Fruit fly (Drosophila melanogaster): ENCODE data around the gene Smg6.

The Smg6 gene

DNA sequence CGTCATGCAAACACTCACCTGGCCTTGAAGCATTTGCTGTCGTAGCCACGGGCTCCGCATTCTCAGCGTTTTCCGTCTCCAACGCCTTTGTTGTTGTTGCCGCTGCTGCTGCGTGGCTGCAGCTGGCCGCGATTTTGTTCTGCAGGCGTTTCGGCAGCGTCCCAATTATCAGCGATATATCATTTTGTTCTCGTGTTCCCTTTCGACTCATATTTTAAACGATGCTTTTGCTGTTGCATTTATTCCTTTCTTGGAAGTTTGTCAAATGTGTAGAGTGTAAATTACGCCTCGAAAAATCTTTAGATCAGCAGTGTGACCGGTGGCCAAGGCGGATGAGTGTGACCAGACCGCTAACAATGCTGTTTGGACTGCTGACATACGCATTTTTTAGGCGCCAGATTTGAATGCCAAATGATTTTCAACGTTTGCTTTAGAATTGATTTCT lies at the start of gene Smg6:
TSS of gene Smg6 (minus strand) at position 324 of the 445 bp plus-strand sequence.
- TF ChIP-seq CG7745 (tag; optimal IDR thresholded peaks at IDR 0.05) (no peak), CG4617 (GFP tag; optimal IDR thresholded peaks at IDR 0.05; ENCODE audit: borderline replicate concordance) (peak; percentile 91), Awh (GFP tag; IDR thresholded peaks at IDR 0.05) (no peak), CG12659 (GFP tag; optimal IDR thresholded peaks at IDR 0.05) (peak; percentile 1), Xbp1 (GFP tag; optimal IDR thresholded peaks at IDR 0.05) (no peak), br (optimal IDR thresholded peaks at IDR 0.05) (no peak), CG1792 (GFP tag; optimal IDR thresholded peaks at IDR 0.05) (no peak), Pdp1 (GFP tag; optimal IDR thresholded peaks at IDR 0.05) (no peak), sd (tag; optimal IDR thresholded peaks at IDR 0.05) (no peak), chm (GFP tag; IDR thresholded peaks at IDR 0.05) (0 out of 2 replicates have a peak, but pooled peaks have one; percentile 10), her (GFP tag; optimal IDR thresholded peaks at IDR 0.05) (no peak), CG12071 (GFP tag; optimal IDR thresholded peaks at IDR 0.05) (no peak), NC2β (GFP tag; optimal IDR thresholded peaks at IDR 0.05) (no peak), CG15073 (GFP tag; optimal IDR thresholded peaks at IDR 0.05) (no peak), CG4820 (GFP tag; optimal IDR thresholded peaks at IDR 0.05) (no peak), Ets97D (GFP tag; optimal IDR thresholded peaks at IDR 0.05) (peak; percentile 28), CG10431 (GFP tag; optimal IDR thresholded peaks at IDR 0.05) (no peak), CG2116 (GFP tag; optimal IDR thresholded peaks at IDR 0.05) (peak; percentile 56), BEAF-32 (GFP tag; optimal IDR thresholded peaks at IDR 0.05) (peak; percentile 39), odd (GFP tag; optimal IDR thresholded peaks at IDR 0.05) (no peak), nmo (GFP tag; optimal IDR thresholded peaks at IDR 0.05) (no peak), Bdp1 (GFP tag; optimal IDR thresholded peaks at IDR 0.05) (no peak), mam (GFP tag; optimal IDR thresholded peaks at IDR 0.05) (no peak), CG14710 (tag; optimal IDR thresholded peaks at IDR 0.05) (peak; percentile 49), oc (tag; optimal IDR thresholded peaks at IDR 0.05) (no peak), Six4 (GFP tag; optimal IDR thresholded peaks at IDR 0.05) (no peak), gt (GFP tag; IDR thresholded peaks at IDR 0.05) (no peak), CG17186 (GFP tag; optimal IDR thresholded peaks at IDR 0.05) (peak; percentile 59), CG12769 (tag; optimal IDR thresholded peaks at IDR 0.05) (no peak), B-H2 (GFP tag; optimal IDR thresholded peaks at IDR 0.05) (no peak), Lpt (GFP tag; optimal IDR thresholded peaks at IDR 0.05) (no peak), CG1647 (GFP tag; optimal IDR thresholded peaks at IDR 0.05) (no peak), trem (tag; optimal IDR thresholded peaks at IDR 0.05) (peak; percentile 61), CG14441 (GFP tag; IDR thresholded peaks at IDR 0.05) (no peak), CG3281 (GFP tag; optimal IDR thresholded peaks at IDR 0.05) (no peak), CG4854 (GFP tag; optimal IDR thresholded peaks at IDR 0.05) (no peak), HmgZ (tag; optimal IDR thresholded peaks at IDR 0.05) (peak; percentile 28), Adf1 (GFP tag; IDR thresholded peaks at IDR 0.05) (peak; percentile 69), repo (GFP tag; optimal IDR thresholded peaks at IDR 0.05) (no peak), CG34376 (GFP tag; optimal IDR thresholded peaks at IDR 0.05) (peak; percentile 49), CG11085 (GFP tag; IDR thresholded peaks at IDR 0.05) (no peak), CG11093 (GFP tag; IDR thresholded peaks at IDR 0.05) (no peak), CG11695 (GFP tag; IDR thresholded peaks at IDR 0.05) (no peak), Lim3 (GFP tag; IDR thresholded peaks at IDR 0.05) (no peak), run (tag; optimal IDR thresholded peaks at IDR 0.05) (no peak), CG9876 (GFP tag; optimal IDR thresholded peaks at IDR 0.05) (no peak), CG12219 (GFP tag; optimal IDR thresholded peaks at IDR 0.05) (no peak), CG31388 (GFP tag; optimal IDR thresholded peaks at IDR 0.05) (no peak), ssp (GFP tag; IDR thresholded peaks at IDR 0.05) (no peak), tin (GFP tag; optimal IDR thresholded peaks at IDR 0.05) (no peak), Dll (GFP tag; IDR thresholded peaks at IDR 0.05; ENCODE audit: partially characterized antibody) (peak; percentile 30; the same call in 1 of the 4 replicates), Sry-δ (GFP tag; optimal IDR thresholded peaks at IDR 0.05) (peak; percentile 45)

All from whole organism, embryonic.